Worm (Caenorhabditis elegans): ENCODE measurements around the gene srx-62.
A peak's percentile ranks its signal among the peaks of the same experiment; 100 is the strongest.

srx-62 gene

ce11 chrV:3985104-3985503 is 10.6 kb downstream of the srx-62 start:
- TF ChIP-seq Y48G9A.11 (GFP tag; IDR thresholded peaks at IDR 0.05) (no peak), nhr-25 (tag; optimal IDR thresholded peaks at IDR 0.05; ENCODE audit: borderline replicate concordance, insufficient read depth) (peak; percentile 13), aha-1 (tag) (peak; percentile 60), mdl-1 (tag; optimal IDR thresholded peaks at IDR 0.05) (no peak)

DNA sequence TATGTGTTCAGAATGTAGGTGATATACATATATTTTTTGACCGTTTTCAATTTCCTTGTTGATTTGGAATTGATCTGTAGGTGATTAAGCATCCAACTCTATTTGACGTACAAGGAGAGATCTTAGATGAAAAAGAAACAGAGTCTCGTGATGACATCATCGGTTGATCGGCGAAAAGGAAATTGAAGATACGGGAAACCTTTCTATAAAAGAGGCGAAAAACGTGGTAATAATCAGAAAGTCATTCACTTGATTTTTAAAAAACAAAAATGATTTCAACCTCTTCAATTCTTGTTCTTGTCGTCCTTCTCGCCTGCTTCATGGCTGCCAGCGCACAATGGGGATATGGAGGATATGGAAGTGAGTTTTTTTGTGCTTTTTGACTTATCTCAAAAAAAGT is 11.6 kb downstream of the srx-62 start, which contains the start of gene nlp-29:
nlp-29 (plus strand) TSS at position 248 of the 400 bp plus-strand sequence.
- no peak for TF ChIP-seq nhr-42 (GFP tag; IDR thresholded peaks at IDR 0.05)
- peak in 1 of 2 experiments; percentile 2 for TF ChIP-seq lsy-2 (tag; optimal IDR thresholded peaks at IDR 0.05)
- TF ChIP-seq unc-62 (GFP tag; optimal IDR thresholded peaks at IDR 0.05 in 1 of 2), result no peak
- TF ChIP-seq unc-62 (tag; optimal IDR thresholded peaks at IDR 0.05), result no peak
- TF ChIP-seq daf-8 (GFP tag; IDR thresholded peaks at IDR 0.05), result no peak
- peak; percentile 38 for TF ChIP-seq mxl-3 (GFP tag; optimal IDR thresholded peaks at IDR 0.05)
- peak; percentile 56 for TF ChIP-seq hlh-30 (tag; optimal IDR thresholded peaks at IDR 0.05; ENCODE audit: insufficient read depth)
- TF ChIP-seq dmd-6 (GFP tag; IDR thresholded peaks at IDR 0.05), result peak; percentile 16; the same call in 1 of the 2 replicates
- TF ChIP-seq nhr-25 (tag; optimal IDR thresholded peaks at IDR 0.05; ENCODE audit: borderline replicate concordance, insufficient read depth), result peak; percentile 47

DNA sequence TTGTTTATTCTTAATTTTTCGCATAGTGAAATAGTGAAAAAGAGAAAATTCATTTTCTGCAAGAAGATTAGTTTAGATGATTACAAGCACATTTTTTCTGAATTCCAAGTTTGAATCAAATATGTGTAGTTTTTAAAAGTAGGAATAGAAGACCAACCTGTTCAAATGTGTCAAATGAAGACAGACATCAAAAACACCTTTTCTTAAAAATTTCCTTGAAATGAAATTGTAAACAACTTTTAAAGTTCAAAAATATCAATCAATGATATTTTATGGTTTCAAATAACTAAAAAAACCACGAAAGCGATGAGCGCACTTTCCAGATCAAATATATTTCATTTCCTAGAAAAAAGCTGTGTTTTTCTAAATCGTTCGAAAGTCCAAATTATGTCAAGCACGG is 14.1 kb downstream of the srx-62 start, which contains the start of gene nlp-30:
nlp-30 (plus strand) TSS at position 301 of the 400 bp plus-strand sequence.
- TF ChIP-seq unc-62 (GFP tag; optimal IDR thresholded peaks at IDR 0.05 in 1 of 2), result peak in 1 of 2 experiments; percentile 62
- no peak for TF ChIP-seq unc-62 (tag; optimal IDR thresholded peaks at IDR 0.05)
- no peak for TF ChIP-seq mep-1 (tag; optimal IDR thresholded peaks at IDR 0.05)

ce11 chrV:3980228-3980933 is 15.4 kb downstream of the srx-62 start:
- no peak for TF ChIP-seq snpc-1.2 (GFP tag; IDR thresholded peaks at IDR 0.05)
- peak in 1 of 2 experiments; percentile 84 for TF ChIP-seq unc-62 (GFP tag; optimal IDR thresholded peaks at IDR 0.05 in 1 of 2)
- TF ChIP-seq unc-62 (tag; optimal IDR thresholded peaks at IDR 0.05), result no peak
- no peak for TF ChIP-seq tag-97 (GFP tag; IDR thresholded peaks at IDR 0.05)
- peak; percentile 98 for TF ChIP-seq aha-1 (tag)
- no peak for TF ChIP-seq F37D6.2 (tag; optimal IDR thresholded peaks at IDR 0.05)
- no peak for TF ChIP-seq zfp-2 (tag; optimal IDR thresholded peaks at IDR 0.05)

DNA sequence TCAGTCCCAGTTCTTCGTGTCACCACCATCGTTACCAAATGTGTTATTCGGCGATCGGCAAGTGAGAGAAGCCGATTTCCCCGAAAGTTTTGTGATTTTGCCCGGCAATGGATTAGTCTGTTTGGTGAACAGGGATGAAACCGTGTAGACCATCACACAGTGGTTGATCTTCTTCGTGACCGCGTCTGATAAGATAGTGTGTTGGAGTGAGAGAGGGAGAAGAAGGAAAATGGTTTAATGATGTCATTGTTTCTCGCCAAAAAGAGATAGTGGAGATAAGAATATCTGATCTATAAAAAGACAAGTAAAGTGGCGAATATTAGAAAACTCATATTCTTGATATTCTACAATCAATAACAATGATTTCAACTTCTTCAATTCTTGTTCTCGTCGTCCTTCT is 15.9 kb downstream of the srx-62 start, which contains the start of gene nlp-31:
nlp-31 (plus strand) TSS at position 237 of the 400 bp plus-strand sequence.
- TF ChIP-seq unc-130 (GFP tag; optimal IDR thresholded peaks at IDR 0.05), result no peak
- TF ChIP-seq nhr-11 (tag; optimal IDR thresholded peaks at IDR 0.05), result peak; percentile 15
- TF ChIP-seq daf-8 (GFP tag; IDR thresholded peaks at IDR 0.05), result no peak
- TF ChIP-seq fkh-10 (GFP tag; optimal IDR thresholded peaks at IDR 0.05), result no peak
- TF ChIP-seq daf-16 (GFP tag; optimal IDR thresholded peaks at IDR 0.05), result no peak
- no peak for TF ChIP-seq daf-16 (tag; optimal IDR thresholded peaks at IDR 0.05)
- TF ChIP-seq unc-62 (GFP tag; optimal IDR thresholded peaks at IDR 0.05 in 1 of 2), result peak in 1 of 2 experiments; percentile 63
- TF ChIP-seq unc-62 (tag; optimal IDR thresholded peaks at IDR 0.05), result no peak
- 0 out of 2 replicates have a peak, but pooled peaks have one; percentile 14 for TF ChIP-seq ceh-20 (GFP tag; IDR thresholded peaks at IDR 0.05)
- TF ChIP-seq ceh-62 (tag; optimal IDR thresholded peaks at IDR 0.05), result no peak
- peak; percentile 74 for TF ChIP-seq nhr-25 (tag; optimal IDR thresholded peaks at IDR 0.05; ENCODE audit: borderline replicate concordance, insufficient read depth)
- no peak for TF ChIP-seq dmd-9 (GFP tag; IDR thresholded peaks at IDR 0.05)
- TF ChIP-seq hif-1 (tag; optimal IDR thresholded peaks at IDR 0.05), result no peak
- TF ChIP-seq mxl-3 (GFP tag; optimal IDR thresholded peaks at IDR 0.05), result peak; percentile 68
- TF ChIP-seq nhr-10 (tag; optimal IDR thresholded peaks at IDR 0.05), result peak; percentile 71
- TF ChIP-seq snpc-1.2 (GFP tag; IDR thresholded peaks at IDR 0.05), result no peak
- no peak for TF ChIP-seq snpc-4 (tag; optimal IDR thresholded peaks at IDR 0.05)
- no peak for TF ChIP-seq arid-1 (GFP tag; conservative IDR thresholded peaks at IDR 0.05)
- TF ChIP-seq sdz-12 (GFP tag; optimal IDR thresholded peaks at IDR 0.05), result no peak
- TF ChIP-seq dve-1 (tag; optimal IDR thresholded peaks at IDR 0.05; ENCODE audit: insufficient read depth), result no peak
- no peak for TF ChIP-seq mes-2 (tag; optimal IDR thresholded peaks at IDR 0.05; ENCODE audit: poor library complexity, severe bottlenecking)
- TF ChIP-seq cey-2 (tag; optimal IDR thresholded peaks at IDR 0.05; ENCODE audit: borderline replicate concordance, insufficient read depth), result no peak
- 0 out of 2 replicates have a peak, but pooled peaks have one; percentile 17 for TF ChIP-seq dmd-6 (GFP tag; IDR thresholded peaks at IDR 0.05)
- TF ChIP-seq hlh-30 (tag; optimal IDR thresholded peaks at IDR 0.05; ENCODE audit: insufficient read depth), result peak; percentile 30
- TF ChIP-seq nhr-28 (tag; optimal IDR thresholded peaks at IDR 0.05), result peak; percentile 74
- TF ChIP-seq ceh-82 (tag; optimal IDR thresholded peaks at IDR 0.05), result no peak
- peak in 1 of 2 experiments; percentile 75 for TF ChIP-seq mdl-1 (tag; optimal IDR thresholded peaks at IDR 0.05)
- TF ChIP-seq nhr-102 (tag; optimal IDR thresholded peaks at IDR 0.05), result peak; percentile 29
- peak; percentile 79 for TF ChIP-seq hlh-11 (tag; optimal IDR thresholded peaks at IDR 0.05)
- TF ChIP-seq nhr-6 (tag; optimal IDR thresholded peaks at IDR 0.05), result no peak
- TF ChIP-seq unc-39 (tag; optimal IDR thresholded peaks at IDR 0.05), result no peak
